Fruit fly (Drosophila melanogaster) S2 (cell line): ENCODE measurements around the gene CG14212.

Experiments used
- CG8478 ChIP-seq: fragments of >200 bp; optimal IDR thresholded peaks from 2 replicates; lab custom pipeline; 2018
- CTCF ChIP-seq, 2 experiments: fragments of >200 bp; optimal IDR thresholded peaks; 2 replicates each; lab custom pipeline; 2018

- TF ChIP-seq CTCF (optimal IDR thresholded peaks at IDR 0.05; lab: Kevin White, UChicago), result no peak
- TF ChIP-seq CG8478 (lab: Kevin White, UChicago), result no peak
Observed at dm6 chrX:19590579-19590978, 34.9 kb upstream of the CG14212 start.
